Fruit fly (Drosophila melanogaster): ENCODE results near the gene CG9682.

CG9682 gene

dm6 chr3R:30296035-30296434 lies 45.3 kb downstream of the CG9682 start:
- peak; percentile 40 for TF ChIP-seq noc (tag; optimal IDR thresholded peaks at IDR 0.05)

- TF ChIP-seq noc (tag; optimal IDR thresholded peaks at IDR 0.05): no peak
These were observed 46.1 kb downstream of the CG9682 start for dm6 chr3R:30296840-30297239.

- no peak for TF ChIP-seq noc (tag; optimal IDR thresholded peaks at IDR 0.05)
These were observed 46.9 kb downstream of the CG9682 start for dm6 chr3R:30297652-30298051.

Measured in whole organism, larva.